Worm (Caenorhabditis elegans): ENCODE results near the gene F23H12.10.

The F23H12.10 gene

ce11 chrV:12326638-12327037, 47.4 kb downstream of the F23H12.10 start:
- TF ChIP-seq W03F9.2 (tag; optimal IDR thresholded peaks at IDR 0.05) = no peak
- TF ChIP-seq dao-5 (tag; optimal IDR thresholded peaks at IDR 0.05) = no peak
- TF ChIP-seq him-1 (tag; optimal IDR thresholded peaks at IDR 0.05) = no peak
